Worm (Caenorhabditis elegans): ENCODE data around the gene ttr-10.
A peak's percentile ranks its signal among the peaks of the same experiment; 100 is the strongest.

The ttr-10 gene

DNA sequence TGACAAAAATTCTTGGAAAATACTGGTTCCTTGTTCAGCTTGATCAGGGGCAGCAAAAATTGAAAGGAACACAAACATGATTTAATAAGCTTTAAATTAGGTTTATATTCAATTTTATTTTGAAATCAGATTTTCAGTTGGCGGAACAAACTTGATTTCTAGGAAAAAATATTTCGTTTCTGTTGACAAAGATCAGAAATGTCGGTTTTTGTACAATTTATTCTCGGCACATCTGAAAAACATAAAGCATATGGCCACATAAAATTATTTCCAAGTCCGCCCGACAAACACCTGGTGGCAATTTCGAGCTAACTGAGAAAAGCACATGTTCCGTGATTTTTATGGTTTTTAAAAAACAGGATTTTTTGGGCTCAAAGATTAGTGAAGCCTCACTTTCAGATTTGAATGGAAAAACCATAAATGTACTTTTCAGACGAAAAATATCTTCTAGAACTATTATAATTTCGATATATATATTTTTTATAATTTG is at the start of gene ttr-10:
TSS of gene ttr-10 (minus strand) at position 51 of the 490 bp plus-strand sequence.
- no peak for TF ChIP-seq ceh-82 (tag; optimal IDR thresholded peaks at IDR 0.05)
- no peak for TF ChIP-seq mab-5 (tag; optimal IDR thresholded peaks at IDR 0.05)
- TF ChIP-seq F13H6.1 (tag; optimal IDR thresholded peaks at IDR 0.05) = no peak

DNA sequence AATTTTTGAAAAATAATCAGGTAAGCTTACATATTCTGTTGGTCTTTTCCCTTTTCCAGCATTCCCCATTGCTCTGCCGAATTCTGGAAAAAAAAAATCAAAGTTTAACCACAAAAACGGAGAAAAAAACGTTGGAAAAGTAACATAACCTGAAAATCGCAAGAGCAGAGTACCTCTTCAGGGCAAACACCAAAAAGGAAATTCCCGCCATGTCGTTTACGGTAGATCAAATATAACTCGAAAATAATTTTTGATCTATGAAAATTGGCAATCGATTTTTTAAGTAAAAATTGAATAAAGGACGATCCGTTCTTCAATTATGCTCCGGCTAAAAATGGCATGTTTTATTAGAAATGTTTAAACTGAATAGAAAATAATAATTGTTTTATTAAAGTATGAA is 49.7 kb upstream of the ttr-10 start, which contains the start of gene C50E3.11:
TSS of gene C50E3.11 (minus strand) at position 83 of the 400 bp plus-strand sequence.
- TF ChIP-seq Y55F3AM.14 (GFP tag; optimal IDR thresholded peaks at IDR 0.05) (no peak), mbf-1 (tag; optimal IDR thresholded peaks at IDR 0.05) (no peak), nhr-129 (tag; optimal IDR thresholded peaks at IDR 0.05) (no peak), nhr-237 (tag; optimal IDR thresholded peaks at IDR 0.05) (no peak), nhr-23 (tag; optimal IDR thresholded peaks at IDR 0.05) (no peak), blmp-1 (tag; optimal IDR thresholded peaks at IDR 0.05; ENCODE audit: insufficient read depth) (no peak), F13H6.1 (tag; optimal IDR thresholded peaks at IDR 0.05) (no peak), mdl-1 (tag; optimal IDR thresholded peaks at IDR 0.05) (no peak), zag-1 (tag; optimal IDR thresholded peaks at IDR 0.05) (no peak), lin-13 (GFP tag; optimal IDR thresholded peaks at IDR 0.05) (no peak)

DNA sequence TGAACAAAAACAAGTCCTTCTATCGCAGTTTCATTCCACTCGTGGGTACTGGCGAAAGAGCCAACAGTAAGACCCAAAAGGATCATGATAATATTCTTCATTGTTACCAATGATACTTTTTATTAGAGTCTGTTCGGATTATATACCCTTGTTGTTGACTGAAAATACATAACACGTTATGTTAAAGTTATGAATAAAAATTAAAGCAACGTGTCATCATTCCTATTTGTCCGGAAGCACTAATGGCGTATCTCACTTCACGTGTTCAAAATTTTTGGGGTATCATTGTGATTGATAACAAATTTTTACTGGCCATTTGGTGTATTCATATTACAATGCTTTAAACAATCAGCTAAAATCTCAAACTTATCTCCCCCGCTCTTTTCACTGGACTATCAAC is 47.7 kb upstream of the ttr-10 start, which contains the start of gene scl-26:
TSS of gene scl-26 (minus strand) at position 101 of the 400 bp plus-strand sequence.
- no peak for TF ChIP-seq mdl-1 (tag; optimal IDR thresholded peaks at IDR 0.05)

DNA sequence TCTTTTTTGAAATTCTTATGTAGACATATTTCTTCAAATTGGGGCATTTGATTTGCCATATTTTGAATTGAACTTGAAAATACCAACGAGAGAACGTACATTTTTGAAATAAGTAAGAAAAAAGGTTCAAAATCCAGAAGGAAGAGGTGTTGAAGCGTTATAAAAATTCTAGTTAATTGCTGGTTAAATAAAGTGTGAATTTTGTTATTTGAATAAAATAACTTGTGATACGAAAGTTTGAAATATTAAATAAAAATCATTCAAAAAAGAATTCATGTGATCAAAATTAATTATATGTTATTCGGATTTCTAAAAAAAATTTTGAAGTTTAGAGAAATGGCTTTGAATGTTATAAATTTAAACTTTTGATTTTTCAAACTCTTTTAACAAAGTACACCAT is 46.4 kb upstream of the ttr-10 start, which contains the start of gene C50E3.9:
TSS of gene C50E3.9 (minus strand) at position 101 of the 400 bp plus-strand sequence.
- TF ChIP-seq fos-1 (tag; optimal IDR thresholded peaks at IDR 0.05) = no peak
- TF ChIP-seq zag-1 (tag; optimal IDR thresholded peaks at IDR 0.05) = no peak
- TF ChIP-seq lsy-2 (tag; optimal IDR thresholded peaks at IDR 0.05) = no peak
- no peak for TF ChIP-seq mbf-1 (tag; optimal IDR thresholded peaks at IDR 0.05)
- TF ChIP-seq nhr-25 (tag; optimal IDR thresholded peaks at IDR 0.05) = no peak
- no peak for TF ChIP-seq nhr-23 (tag; optimal IDR thresholded peaks at IDR 0.05)
- no peak for TF ChIP-seq skn-1 (tag; optimal IDR thresholded peaks at IDR 0.05)
- no peak for TF ChIP-seq ztf-4 (tag; optimal IDR thresholded peaks at IDR 0.05)
- no peak for TF ChIP-seq ztf-1 (GFP tag; conservative IDR thresholded peaks at IDR 0.05)
- TF ChIP-seq ZK546.5 (tag; optimal IDR thresholded peaks at IDR 0.05) = no peak
- no peak for TF ChIP-seq elt-1 (tag; optimal IDR thresholded peaks at IDR 0.05)
- no peak for TF ChIP-seq blmp-1 (tag; optimal IDR thresholded peaks at IDR 0.05; ENCODE audit: insufficient read depth)
- TF ChIP-seq nhr-11 (tag; optimal IDR thresholded peaks at IDR 0.05) = no peak
- TF ChIP-seq mab-5 (tag; optimal IDR thresholded peaks at IDR 0.05) = no peak
- TF ChIP-seq nhr-77 (tag; optimal IDR thresholded peaks at IDR 0.05) = no peak
- TF ChIP-seq F13H6.1 (tag; optimal IDR thresholded peaks at IDR 0.05) = no peak
- TF ChIP-seq alr-1 (tag; optimal IDR thresholded peaks at IDR 0.05) = no peak
- no peak for TF ChIP-seq nhr-6 (tag; optimal IDR thresholded peaks at IDR 0.05)

DNA sequence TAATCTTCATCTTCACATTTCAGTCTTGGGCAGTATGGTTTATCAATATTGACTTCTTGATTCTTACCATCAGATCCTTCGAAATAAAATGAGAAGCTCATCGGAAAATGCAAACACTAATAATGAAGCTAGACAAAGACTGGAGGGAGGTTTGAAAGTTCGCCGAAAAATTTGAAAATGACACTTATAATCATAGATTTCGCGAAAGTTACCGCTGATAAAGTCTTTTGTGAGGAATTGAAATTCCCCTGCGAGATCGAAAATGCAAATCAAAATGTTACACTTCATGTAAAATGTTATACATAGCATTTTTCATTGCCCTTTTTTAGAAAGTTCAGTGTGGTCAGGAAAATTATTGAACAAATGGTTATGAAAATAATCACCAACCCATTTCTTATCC is 44.5 kb upstream of the ttr-10 start, which contains the start of gene C50E3.7:
TSS of gene C50E3.7 (minus strand) at position 101 of the 400 bp plus-strand sequence.
- no peak for TF ChIP-seq snpc-4 (tag; optimal IDR thresholded peaks at IDR 0.05)
- no peak for TF ChIP-seq mab-5 (tag; optimal IDR thresholded peaks at IDR 0.05)
- no peak for TF ChIP-seq R02D3.7 (tag; optimal IDR thresholded peaks at IDR 0.05)
- no peak for TF ChIP-seq lin-11 (tag; optimal IDR thresholded peaks at IDR 0.05)
- TF ChIP-seq nhr-129 (tag; optimal IDR thresholded peaks at IDR 0.05) = no peak
- TF ChIP-seq ama-1 (optimal IDR thresholded peaks at IDR 0.05) = no peak
- no peak for TF ChIP-seq lin-39 (tag; optimal IDR thresholded peaks at IDR 0.05)
- TF ChIP-seq ztf-1 (GFP tag; conservative IDR thresholded peaks at IDR 0.05) = no peak
- no peak for TF ChIP-seq elt-1 (tag; optimal IDR thresholded peaks at IDR 0.05)
- TF ChIP-seq nhr-21 (tag; optimal IDR thresholded peaks at IDR 0.05) = no peak
- no peak for TF ChIP-seq egl-27 (tag; optimal IDR thresholded peaks at IDR 0.05)
- TF ChIP-seq ceh-16 (tag; optimal IDR thresholded peaks at IDR 0.05) = no peak

DNA sequence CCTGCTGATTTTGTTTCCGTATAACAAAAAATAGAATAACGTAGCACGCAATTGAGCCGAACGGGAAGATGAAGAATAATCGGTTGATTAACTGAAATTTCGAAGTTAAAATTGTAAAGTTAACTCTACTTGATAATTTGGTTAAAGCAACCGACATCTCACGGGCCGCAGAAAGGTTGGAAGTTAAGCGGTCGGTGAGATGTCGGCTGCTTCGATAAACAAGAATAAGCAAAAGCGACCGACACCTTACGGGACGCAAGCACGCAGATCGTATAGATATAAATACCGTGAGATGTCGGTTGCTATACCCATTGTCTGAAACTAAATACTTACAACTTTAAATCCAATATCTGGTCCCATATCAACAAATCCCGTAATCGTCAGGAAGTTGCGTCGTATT is 41.4 kb upstream of the ttr-10 start:
- TF ChIP-seq snpc-4 (tag; optimal IDR thresholded peaks at IDR 0.05) = peak; percentile 24
- no peak for TF ChIP-seq ztf-11 (tag; optimal IDR thresholded peaks at IDR 0.05)

All from whole organism, L2 larva.